Fruit fly (Drosophila melanogaster) whole organism, embryonic: ENCODE data around the gene vari.

Source experiments
- Atf3 ChIP-seq: fragments of 200-800 bp; sonication (Bioruptor generic); optimal IDR thresholded peaks from 3 replicates; lab custom pipeline; 2016; ENCODE audit warnings: missing biosample characterization, missing genetic modification characterization
- C15 ChIP-seq: fragments of 200-800 bp; sonication (Bioruptor generic); IDR thresholded peaks from 3 replicates; pipeline ENCODE4 v1.3.6; 2022; ENCODE audit warnings: missing biosample characterization, missing genetic modification characterization
- CG10321 ChIP-seq: fragments of 200-800 bp; sonication (Bioruptor generic); IDR thresholded peaks from 2 replicates; pipeline ENCODE4 v1.3.6; 2022; ENCODE audit warnings: missing biosample characterization, missing genetic modification characterization
- CG10543 ChIP-seq: fragments of 200-800 bp; sonication (Bioruptor generic); optimal IDR thresholded peaks from 3 replicates; lab custom pipeline; 2017; ENCODE audit warnings: missing biosample characterization, mild to moderate bottlenecking, missing genetic modification characterization, moderate library complexity
- CG11398 ChIP-seq: fragments of 200-800 bp; sonication (Bioruptor generic); optimal IDR thresholded peaks from 2 replicates; lab custom pipeline; 2016; ENCODE audit warnings: missing biosample characterization, missing genetic modification characterization
- CG11723 ChIP-seq: fragments of 200-800 bp; sonication (Bioruptor generic); optimal IDR thresholded peaks from 2 replicates; lab custom pipeline; 2017; ENCODE audit warnings: missing biosample characterization, mild to moderate bottlenecking, missing genetic modification characterization
- CG12391 ChIP-seq: fragments of 200-800 bp; sonication (Bioruptor generic); optimal IDR thresholded peaks from 3 replicates; lab custom pipeline; 2018; ENCODE audit warnings: missing biosample characterization, mild to moderate bottlenecking, missing genetic modification characterization, moderate library complexity
- CG14710 ChIP-seq: fragments of 200-800 bp; sonication (Bioruptor generic); optimal IDR thresholded peaks from 3 replicates; lab custom pipeline; 2019; ENCODE audit warnings: missing biosample characterization, mild to moderate bottlenecking, missing genetic modification characterization, moderate library complexity
- CG17802 ChIP-seq: fragments of 200-800 bp; sonication (Bioruptor generic); optimal IDR thresholded peaks from 2 replicates; lab custom pipeline; 2018; ENCODE audit warnings: missing biosample characterization, mild to moderate bottlenecking, missing genetic modification characterization, moderate library complexity
- CG2202 ChIP-seq: fragments of 200-800 bp; sonication (Bioruptor generic); optimal IDR thresholded peaks from 2 replicates; lab custom pipeline; 2018; ENCODE audit warnings: missing biosample characterization, mild to moderate bottlenecking, missing genetic modification characterization
- CG2712 ChIP-seq: fragments of 200-800 bp; optimal IDR thresholded peaks from 3 replicates; lab custom pipeline; 2019; ENCODE audit warnings: missing biosample characterization, mild to moderate bottlenecking, missing genetic modification characterization, moderate library complexity
- CG3995 ChIP-seq: fragments of 200-800 bp; sonication (Bioruptor generic); optimal IDR thresholded peaks from 3 replicates; lab custom pipeline; 2016; ENCODE audit warnings: missing biosample characterization, missing genetic modification characterization
- CG43689 ChIP-seq: fragments of 200-800 bp; sonication (Bioruptor generic); IDR thresholded peaks from 2 replicates; pipeline ENCODE4 v1.3.6; 2022; ENCODE audit warnings: missing biosample characterization, missing genetic modification characterization
- CG4707 ChIP-seq: fragments of 200-800 bp; sonication (Bioruptor generic); optimal IDR thresholded peaks from 2 replicates; lab custom pipeline; 2018; ENCODE audit warnings: missing biosample characterization, mild to moderate bottlenecking, missing genetic modification characterization, moderate library complexity
- CG6254 ChIP-seq: fragments of 200-800 bp; sonication (Bioruptor generic); optimal IDR thresholded peaks from 3 replicates; lab custom pipeline; 2017; ENCODE audit warnings: mild to moderate bottlenecking, missing biosample characterization, missing genetic modification reagents, missing genetic modification characterization
- CG6683 ChIP-seq: fragments of 200-800 bp; sonication (Bioruptor generic); optimal IDR thresholded peaks from 2 replicates; lab custom pipeline; 2017; ENCODE audit warnings: missing biosample characterization, mild to moderate bottlenecking, missing genetic modification characterization, missing genetic modification reagents
- CG7963 ChIP-seq: fragments of 200-800 bp; sonication (Bioruptor generic); IDR thresholded peaks from 3 replicates; pipeline ENCODE4 v1.3.6; 2022; ENCODE audit warnings: missing biosample characterization, missing genetic modification characterization; ENCODE audit not compliant: partially characterized antibody
- CG9797 ChIP-seq: fragments of 200-800 bp; sonication (Bioruptor generic); optimal IDR thresholded peaks from 3 replicates; lab custom pipeline; 2018; ENCODE audit warnings: missing biosample characterization, mild to moderate bottlenecking, missing genetic modification characterization
- CHES-1-like ChIP-seq: fragments of 200-800 bp; sonication (Bioruptor generic); optimal IDR thresholded peaks from 2 replicates; lab custom pipeline; 2016; ENCODE audit warnings: missing biosample characterization, missing genetic modification characterization
- CkIIα-i1 ChIP-seq: fragments of 200-800 bp; sonication (Bioruptor generic); IDR thresholded peaks from 2 replicates; pipeline ENCODE4 v1.3.6; 2022; ENCODE audit warnings: missing biosample characterization, missing genetic modification characterization
- Dfd ChIP-seq, 2 experiments: fragments of >200 bp; optimal IDR thresholded peaks; 2 replicates each; lab custom pipeline; 2017; ENCODE audit warnings: missing biosample characterization in 2 of 2, missing genetic modification characterization in 2 of 2
- Dip2 ChIP-seq: fragments of 200-800 bp; sonication (Bioruptor generic); IDR thresholded peaks from 2 replicates; pipeline ENCODE4 v1.3.6; 2022; ENCODE audit warnings: missing biosample characterization, missing genetic modification characterization
- Dip3 ChIP-seq: fragments of 200-800 bp; sonication (Bioruptor generic); optimal IDR thresholded peaks from 3 replicates; lab custom pipeline; 2016; ENCODE audit warnings: missing biosample characterization, missing genetic modification characterization
- Dll ChIP-seq: fragments of 200-800 bp; sonication (Bioruptor generic); IDR thresholded peaks from 4 replicates; pipeline ENCODE4 v1.3.6; 2022; ENCODE audit warnings: missing biosample characterization, missing genetic modification characterization; ENCODE audit not compliant: partially characterized antibody
- HLHmδ ChIP-seq: fragments of 200-800 bp; sonication (Bioruptor generic); optimal IDR thresholded peaks from 2 replicates; lab custom pipeline; 2018; ENCODE audit warnings: missing biosample characterization, mild to moderate bottlenecking, missing genetic modification characterization, moderate library complexity
- Hr51 ChIP-seq, 2 experiments: fragments of 200-800 bp; sonication (Bioruptor generic); optimal IDR thresholded peaks; 2 replicates in 1 of 2; 3 replicates in 1 of 2; lab custom pipeline; 2016 to 2018; ENCODE audit warnings: missing biosample characterization in 2 of 2, missing genetic modification characterization in 2 of 2, mild to moderate bottlenecking in 1 of 2, moderate library complexity in 1 of 2
- Lim3 ChIP-seq: fragments of 200-800 bp; sonication (Bioruptor generic); IDR thresholded peaks from 2 replicates; pipeline ENCODE4 v1.3.6; 2022; ENCODE audit warnings: missing biosample characterization, missing genetic modification characterization
- MBD-R2 ChIP-seq: fragments of 200-800 bp; sonication (Bioruptor generic); IDR thresholded peaks from 2 replicates; pipeline ENCODE4 v1.3.6; 2022; ENCODE audit warnings: missing biosample characterization, missing genetic modification characterization
- Ptx1 ChIP-seq: fragments of 200-800 bp; sonication (Bioruptor generic); IDR thresholded peaks from 2 replicates; pipeline ENCODE4 v1.3.6; 2022; ENCODE audit warnings: missing biosample characterization, missing genetic modification characterization
- Sry-β ChIP-seq: fragments of 200-800 bp; sonication (Bioruptor generic); optimal IDR thresholded peaks from 2 replicates; lab custom pipeline; 2018; ENCODE audit warnings: missing biosample characterization, mild to moderate bottlenecking, missing genetic modification characterization, moderate library complexity
- Xbp1 ChIP-seq: fragments of 200-800 bp; sonication (Bioruptor generic); optimal IDR thresholded peaks from 3 replicates; lab custom pipeline; 2016; ENCODE audit warnings: missing biosample characterization, mild to moderate bottlenecking, missing genetic modification characterization
- ab ChIP-seq: fragments of 200-800 bp; sonication (Bioruptor generic); optimal IDR thresholded peaks from 2 replicates; lab custom pipeline; 2016; ENCODE audit warnings: missing biosample characterization, missing genetic modification characterization
- az2 ChIP-seq: fragments of 200-800 bp; sonication (Bioruptor generic); optimal IDR thresholded peaks from 3 replicates; lab custom pipeline; 2016; ENCODE audit warnings: missing biosample characterization, missing genetic modification characterization
- chinmo ChIP-seq: fragments of 200-800 bp; sonication (Bioruptor generic); IDR thresholded peaks from 4 replicates; pipeline ENCODE4 v1.3.6; 2022; ENCODE audit warnings: missing biosample characterization, missing genetic modification characterization; ENCODE audit not compliant: partially characterized antibody
- crc ChIP-seq: fragments of 200-800 bp; sonication (Bioruptor generic); optimal IDR thresholded peaks from 2 replicates; lab custom pipeline; 2016; ENCODE audit warnings: missing biosample characterization, missing genetic modification characterization
- crp ChIP-seq, 2 experiments: fragments of 200-800 bp; sonication (Bioruptor generic); optimal IDR thresholded peaks; 2 replicates in 1 of 2; 3 replicates in 1 of 2; lab custom pipeline; 2017; ENCODE audit warnings: missing biosample characterization in 2 of 2, missing genetic modification characterization in 2 of 2, mild to moderate bottlenecking in 1 of 2, moderate library complexity in 1 of 2
- dati ChIP-seq: fragments of 200-800 bp; sonication (Bioruptor generic); IDR thresholded peaks from 2 replicates; pipeline ENCODE4 v1.3.6; 2022; ENCODE audit warnings: missing biosample characterization, missing genetic modification characterization
- disco-r ChIP-seq: fragments of 200-800 bp; sonication (Bioruptor generic); optimal IDR thresholded peaks from 2 replicates; lab custom pipeline; 2016; ENCODE audit warnings: missing biosample characterization, missing genetic modification characterization
- ems ChIP-seq: fragments of 200-800 bp; sonication (Bioruptor generic); optimal IDR thresholded peaks from 3 replicates; lab custom pipeline; 2016; ENCODE audit warnings: missing biosample characterization, missing genetic modification characterization
- ewg ChIP-seq: fragments of 200-800 bp; sonication (Bioruptor generic); optimal IDR thresholded peaks from 3 replicates; lab custom pipeline; 2017; ENCODE audit warnings: mild to moderate bottlenecking, missing biosample characterization, missing genetic modification reagents, missing genetic modification characterization
- ken ChIP-seq: fragments of 200-800 bp; sonication (Bioruptor generic); IDR thresholded peaks from 3 replicates; pipeline ENCODE4 v1.3.6; 2022; ENCODE audit warnings: missing biosample characterization, missing genetic modification characterization
- lab ChIP-seq: fragments of 200-800 bp; sonication (Bioruptor generic); optimal IDR thresholded peaks from 3 replicates; lab custom pipeline; 2017; ENCODE audit warnings: missing biosample characterization, missing genetic modification characterization, mild to moderate bottlenecking, moderate library complexity, missing genetic modification reagents
- lola ChIP-seq, 3 experiments: fragments of >200 bp in 2 of 3; fragments of 200-800 bp in 1 of 3; sonication (Bioruptor generic) in 1 of 3; optimal IDR thresholded peaks; 2 replicates each; lab custom pipeline; 2017 to 2019; ENCODE audit warnings: missing biosample characterization in 3 of 3, missing genetic modification characterization in 3 of 3, mild to moderate bottlenecking in 1 of 3, moderate library complexity in 1 of 3
- nmo ChIP-seq: fragments of 200-800 bp; sonication (Bioruptor generic); optimal IDR thresholded peaks from 2 replicates; lab custom pipeline; 2018; ENCODE audit warnings: missing biosample characterization, mild to moderate bottlenecking, missing genetic modification characterization, moderate library complexity
- tgo ChIP-seq: fragments of 200-800 bp; sonication (Bioruptor generic); IDR thresholded peaks from 3 replicates; pipeline ENCODE4 v1.3.6; 2022; ENCODE audit warnings: missing biosample characterization, missing genetic modification characterization
- tin ChIP-seq: fragments of 200-800 bp; sonication (Bioruptor generic); optimal IDR thresholded peaks from 3 replicates; lab custom pipeline; 2016; ENCODE audit warnings: missing biosample characterization, missing genetic modification characterization
- tna ChIP-seq: fragments of 200-800 bp; sonication (Bioruptor generic); IDR thresholded peaks from 2 replicates; pipeline ENCODE4 v1.3.6; 2022; ENCODE audit warnings: missing biosample characterization, missing genetic modification characterization; ENCODE audit not compliant: partially characterized antibody
- vfl ChIP-seq: fragments of 200-800 bp; sonication (Bioruptor generic); optimal IDR thresholded peaks from 2 replicates; lab custom pipeline; 2016; ENCODE audit warnings: missing biosample characterization, missing genetic modification characterization
- vvl ChIP-seq: fragments of 200-800 bp; sonication (Bioruptor generic); IDR thresholded peaks from 2 replicates; pipeline ENCODE4 v1.3.6; 2022; ENCODE audit warnings: missing biosample characterization, missing genetic modification characterization

The vari gene

dm6 chr2L:20758188-20758846 is 38.5 kb downstream of the vari start (continued):
- TF ChIP-seq CG9797: no peak
- no peak for TF ChIP-seq Hr51 (GFP tag; optimal IDR thresholded peaks at IDR 0.05; lab: Kevin White, UChicago)
- TF ChIP-seq Atf3 (GFP tag; lab: Kevin White, UChicago): peak; percentile 42
- TF ChIP-seq CG4707 (GFP tag; lab: Kevin White, UChicago): no peak
- no peak for TF ChIP-seq ewg (GFP tag; lab: Kevin White, UChicago)
- TF ChIP-seq dati (GFP tag; lab: Robert Waterston, UW): 0 out of 2 replicates have a peak, but pooled peaks have one; percentile 2
- no peak for TF ChIP-seq CG17802 (tag; lab: Kevin White, UChicago)
- no peak for TF ChIP-seq tgo (GFP tag; lab: Robert Waterston, UW)
- no peak for TF ChIP-seq ab
- TF ChIP-seq Ptx1: 0 out of 2 replicates have a peak, but pooled peaks have one; percentile 11
- TF ChIP-seq Dip3: no peak
- TF ChIP-seq CG2202 (tag; lab: Kevin White, UChicago): no peak
- no peak for TF ChIP-seq HLHmδ (GFP tag; lab: Kevin White, UChicago)
- TF ChIP-seq CHES-1-like: peak; percentile 0
- no peak for TF ChIP-seq CG6254 (GFP tag; lab: Kevin White, UChicago)
- no peak for TF ChIP-seq Dip2
- TF ChIP-seq CG10543 (GFP tag; lab: Kevin White, UChicago): peak; percentile 0
- no peak for TF ChIP-seq CG7963 (GFP tag; lab: Robert Waterston, UW)
- TF ChIP-seq CG14710 (tag; lab: Kevin White, UChicago): no peak
- no peak for TF ChIP-seq CG12391 (tag; lab: Kevin White, UChicago)
- no peak for TF ChIP-seq Lim3 (GFP tag; lab: Robert Waterston, UW)
- TF ChIP-seq ken (GFP tag; lab: Robert Waterston, UW): no peak
- no peak for TF ChIP-seq vvl (GFP tag; lab: Robert Waterston, UW)
- TF ChIP-seq C15: no peak
- TF ChIP-seq CG3995 (GFP tag; lab: Kevin White, UChicago): no peak
- TF ChIP-seq crp (GFP tag; optimal IDR thresholded peaks at IDR 0.05; lab: Kevin White, UChicago): no peak
- TF ChIP-seq crc (GFP tag; lab: Kevin White, UChicago): no peak
- no peak for TF ChIP-seq Sry-β (GFP tag; lab: Kevin White, UChicago)
- no peak for TF ChIP-seq Xbp1 (GFP tag; lab: Kevin White, UChicago)
- no peak for TF ChIP-seq lab
- no peak for TF ChIP-seq lola (GFP tag; optimal IDR thresholded peaks at IDR 0.05; lab: Kevin White, UChicago)
- TF ChIP-seq CkIIα-i1 (GFP tag; lab: Robert Waterston, UW): no peak
- no peak for TF ChIP-seq ems (GFP tag; lab: Kevin White, UChicago)
- peak; percentile 21 for TF ChIP-seq CG11398
- TF ChIP-seq CG10321 (GFP tag; lab: Robert Waterston, UW): 0 out of 2 replicates have a peak, but pooled peaks have one; percentile 24
- no peak for TF ChIP-seq CG6683 (GFP tag; lab: Kevin White, UChicago)
- no peak for TF ChIP-seq CG11723 (GFP tag; lab: Kevin White, UChicago)
- no peak for TF ChIP-seq CG43689 (GFP tag; lab: Robert Waterston, UW)
- no peak for TF ChIP-seq MBD-R2 (GFP tag; lab: Robert Waterston, UW)
- TF ChIP-seq tin (GFP tag; lab: Kevin White, UChicago): no peak
- TF ChIP-seq Dfd (GFP tag; optimal IDR thresholded peaks at IDR 0.05; lab: Kevin White, UChicago): no peak
- TF ChIP-seq chinmo: peak; percentile 89; the same call in 3 of the 4 replicates
- no peak for TF ChIP-seq CG2712 (tag; lab: Kevin White, UChicago)
- TF ChIP-seq Dll (GFP tag; lab: Robert Waterston, UW): no peak
- TF ChIP-seq vfl (GFP tag; lab: Kevin White, UChicago): no peak
- TF ChIP-seq tna (GFP tag; lab: Robert Waterston, UW): no peak
- TF ChIP-seq az2 (GFP tag; lab: Kevin White, UChicago): no peak
- no peak for TF ChIP-seq disco-r (GFP tag; lab: Kevin White, UChicago)
- TF ChIP-seq nmo (GFP tag; lab: Kevin White, UChicago): no peak
